Fruit fly (Drosophila melanogaster): ENCODE results near the gene bark.

DNA sequence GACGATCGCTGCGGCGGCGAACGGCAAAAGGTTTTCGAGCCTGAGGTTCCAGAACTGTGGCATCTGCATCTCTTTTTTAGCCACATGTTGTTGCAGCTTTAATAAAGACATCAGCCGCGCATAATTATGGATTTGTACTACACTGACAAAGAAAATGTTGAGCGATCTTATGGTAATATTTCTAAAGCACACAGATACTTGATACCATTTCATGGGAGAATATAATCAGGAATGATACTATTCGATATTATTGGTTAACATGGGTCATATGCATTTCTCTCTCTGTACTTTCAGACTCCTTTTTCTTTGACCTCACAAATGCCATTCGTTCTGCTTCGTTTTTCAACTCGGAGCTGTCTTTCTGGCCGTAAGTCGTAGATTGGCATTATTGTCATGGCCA, 65.2 kb downstream of the bark start:
- TF ChIP-seq CG8478 (optimal IDR thresholded peaks at IDR 0.05) (no peak), psq (optimal IDR thresholded peaks at IDR 0.05) (no peak), pan (optimal IDR thresholded peaks at IDR 0.05) (no peak), Dll (optimal IDR thresholded peaks at IDR 0.05) (no peak)
